Worm (Caenorhabditis elegans) whole organism, early embryonic: Measurements from ENCODE around the gene str-71.

Experiments used
- B0310.2 ChIP-seq: sonication (generic microtip); optimal IDR thresholded peaks from 2 replicates; lab custom pipeline; 2016; ENCODE audit warnings: mild to moderate bottlenecking, missing genetic modification characterization, missing compliant biosample characterization
- F13C5.2 ChIP-seq: sonication (generic microtip); optimal IDR thresholded peaks from 2 replicates; lab custom pipeline; 2017; ENCODE audit warnings: mild to moderate bottlenecking, missing genetic modification characterization, inconsistent platforms, missing compliant biosample characterization
- ama-1 ChIP-seq: fragments of 150-350 bp; optimal IDR thresholded peaks from 2 replicates; lab custom pipeline; 2014
- ceh-36 ChIP-seq: sonication (generic microtip); optimal IDR thresholded peaks from 2 replicates; lab custom pipeline; 2016; ENCODE audit warnings: missing genetic modification characterization, inconsistent platforms, missing compliant biosample characterization
- flt-1 ChIP-seq: fragments of 200-800 bp; sonication (Bioruptor generic); IDR thresholded peaks from 2 replicates; pipeline ENCODE4 v1.3.6; 2022; ENCODE audit warnings: missing genetic modification characterization, missing compliant biosample characterization
- hmbx-1 ChIP-seq: sonication (generic microtip); optimal IDR thresholded peaks from 2 replicates; lab custom pipeline; 2016; ENCODE audit warnings: mild to moderate bottlenecking, missing genetic modification characterization, missing compliant biosample characterization
- hmg-4 ChIP-seq: fragments of 200-800 bp; sonication (Bioruptor generic); optimal IDR thresholded peaks from 2 replicates; lab custom pipeline; 2018; ENCODE audit warnings: mild to moderate bottlenecking, missing genetic modification characterization, missing compliant biosample characterization
- hnd-1 ChIP-seq: sonication (generic microtip); optimal IDR thresholded peaks from 2 replicates; lab custom pipeline; 2016; ENCODE audit warnings: missing genetic modification characterization, missing compliant biosample characterization
- pes-1 ChIP-seq: fragments of 200-800 bp; sonication (Bioruptor generic); IDR thresholded peaks from 2 replicates; pipeline ENCODE4 v1.3.6; 2022; ENCODE audit warnings: missing genetic modification reagents, missing genetic modification characterization, missing compliant biosample characterization
- tbx-11 ChIP-seq: fragments of 200-800 bp; sonication (Bioruptor generic); IDR thresholded peaks from 2 replicates; pipeline ENCODE4 v1.3.6; 2022; ENCODE audit warnings: missing genetic modification characterization, missing compliant biosample characterization
- tra-4 ChIP-seq: sonication (generic microtip); optimal IDR thresholded peaks from 2 replicates; lab custom pipeline; 2017; ENCODE audit warnings: missing genetic modification characterization, missing compliant biosample characterization

DNA sequence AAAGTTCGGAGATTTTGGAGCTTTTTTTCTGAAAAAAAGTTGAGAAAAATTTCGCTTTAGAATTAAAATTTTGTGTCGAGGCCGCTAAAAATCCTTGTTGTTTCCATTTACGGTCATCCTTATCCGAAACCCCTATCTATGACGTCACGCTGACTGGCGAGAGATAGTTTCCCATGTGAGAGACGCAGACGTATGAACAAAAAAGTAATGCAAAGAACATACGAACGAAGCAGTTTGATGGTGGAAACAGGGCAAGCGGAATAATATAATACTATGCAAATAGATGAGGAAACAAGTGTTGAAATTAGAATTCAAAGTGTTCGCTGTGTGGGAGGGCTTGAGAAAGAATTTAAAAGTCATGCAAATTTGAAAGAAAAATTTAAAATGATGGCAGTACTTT is 40.1 kb upstream of the str-71 start:
- TF ChIP-seq flt-1 (GFP tag; lab: Robert Waterston, UW) (no peak), ama-1 (lab: Kevin White, UChicago) (no peak), pes-1 (GFP tag; lab: Robert Waterston, UW) (no peak), B0310.2 (tag; lab: Kevin White, UChicago) (no peak), hmbx-1 (tag; lab: Kevin White, UChicago) (no peak), ceh-36 (tag; lab: Kevin White, UChicago) (no peak), hnd-1 (tag; lab: Kevin White, UChicago) (no peak), hmg-4 (GFP tag; lab: Kevin White, UChicago) (no peak), F13C5.2 (tag; lab: Kevin White, UChicago) (no peak), tbx-11 (GFP tag; lab: Robert Waterston, UW) (no peak), tra-4 (no peak)
